Worm (Caenorhabditis elegans) whole organism, L4 larva: ENCODE measurements around the gene clh-2.
A peak's percentile ranks its signal among the peaks of the same experiment; 100 is the strongest.

Experiments used
- F10B5.3 ChIP-seq: sonication (generic microtip); optimal IDR thresholded peaks from 2 replicates; lab custom pipeline; 2016; ENCODE audit warnings: mild to moderate bottlenecking, missing genetic modification characterization, missing compliant biosample characterization
- F37D6.2 ChIP-seq: sonication (generic microtip); optimal IDR thresholded peaks from 2 replicates; lab custom pipeline; 2016; ENCODE audit warnings: mild to moderate bottlenecking, missing genetic modification characterization, missing compliant biosample characterization
- F44E2.7 ChIP-seq: fragments of 200-800 bp; sonication (Bioruptor generic); IDR thresholded peaks from 2 replicates; pipeline ENCODE4 v2.1.2; 2022; ENCODE audit warnings: missing genetic modification characterization, missing compliant biosample characterization
- T20F7.1 ChIP-seq: fragments of 200-800 bp; sonication (Bioruptor generic); optimal IDR thresholded peaks from 2 replicates; lab custom pipeline; 2018; ENCODE audit warnings: mild to moderate bottlenecking, missing genetic modification characterization, missing compliant biosample characterization
- ZK337.2 ChIP-seq: fragments of 200-800 bp; sonication (Bioruptor generic); IDR thresholded peaks from 2 replicates; pipeline ENCODE4 v1.3.6; 2022; ENCODE audit warnings: missing genetic modification reagents, missing genetic modification characterization, missing compliant biosample characterization
- attf-4 ChIP-seq: sonication (generic microtip); optimal IDR thresholded peaks from 3 replicates; lab custom pipeline; 2017; ENCODE audit warnings: missing biosample characterization, missing genetic modification characterization
- ceh-62 ChIP-seq: sonication (generic microtip); optimal IDR thresholded peaks from 2 replicates; lab custom pipeline; 2017; ENCODE audit warnings: missing biosample characterization, missing genetic modification characterization
- ceh-82 ChIP-seq: sonication (generic microtip); optimal IDR thresholded peaks from 2 replicates; lab custom pipeline; 2017; ENCODE audit warnings: missing biosample characterization, missing genetic modification characterization
- ces-1 ChIP-seq: fragments of 150-350 bp; sonication (generic microtip); optimal IDR thresholded peaks from 4 replicates; lab custom pipeline; 2014; ENCODE audit warnings: missing biosample characterization, missing genetic modification reagents, missing genetic modification characterization
- ctbp-1 ChIP-seq: fragments of 200-800 bp; sonication (Bioruptor generic); IDR thresholded peaks from 2 replicates; pipeline ENCODE4 v1.3.6; 2022; ENCODE audit warnings: missing genetic modification reagents, missing genetic modification characterization, missing compliant biosample characterization
- daf-12 ChIP-seq: fragments of 150-350 bp; optimal IDR thresholded peaks from 2 replicates; lab custom pipeline; 2014; ENCODE audit warnings: missing biosample characterization, missing genetic modification reagents, missing genetic modification characterization
- daf-16 ChIP-seq, 3 experiments: sonication (generic microtip); optimal IDR thresholded peaks; 2 replicates each; lab custom pipeline; 2016 to 2017; ENCODE audit warnings: missing genetic modification characterization in 3 of 3, missing genetic modification reagents in 3 of 3, mild to moderate bottlenecking in 2 of 3, missing compliant biosample characterization in 2 of 3, missing biosample characterization in 1 of 3, moderate library complexity in 1 of 3
- dmd-6 ChIP-seq: fragments of 200-800 bp; sonication (Bioruptor generic); IDR thresholded peaks from 2 replicates; pipeline ENCODE4 v1.3.6; 2022; ENCODE audit warnings: missing genetic modification reagents, missing genetic modification characterization, missing compliant biosample characterization
- dmd-9 ChIP-seq: fragments of 200-800 bp; sonication (Bioruptor generic); IDR thresholded peaks from 2 replicates; pipeline ENCODE4 v1.3.6; 2022; ENCODE audit warnings: missing genetic modification reagents, missing genetic modification characterization, missing compliant biosample characterization
- dpl-1 ChIP-seq: fragments of 150-350 bp; optimal IDR thresholded peaks from 2 replicates; lab custom pipeline; 2014; ENCODE audit warnings: missing biosample characterization, missing genetic modification reagents, missing genetic modification characterization
- dve-1 ChIP-seq: sonication (generic microtip); optimal IDR thresholded peaks from 2 replicates; lab custom pipeline; 2017; ENCODE audit warnings: antibody characterized with exemption, mild to moderate bottlenecking, missing genetic modification characterization, missing compliant biosample characterization; ENCODE audit not compliant: insufficient read depth
- egl-27 ChIP-seq: sonication (generic microtip); optimal IDR thresholded peaks from 3 replicates; lab custom pipeline; 2017; ENCODE audit warnings: missing biosample characterization, missing genetic modification reagents, missing genetic modification characterization
- fkh-10 ChIP-seq: fragments of 150-350 bp; optimal IDR thresholded peaks from 2 replicates; lab custom pipeline; 2014; ENCODE audit warnings: missing biosample characterization, missing genetic modification reagents, missing genetic modification characterization
- gei-8 ChIP-seq: fragments of 200-800 bp; sonication (Bioruptor generic); optimal IDR thresholded peaks from 2 replicates; lab custom pipeline; 2018; ENCODE audit warnings: mild to moderate bottlenecking, missing genetic modification characterization, missing compliant biosample characterization
- hlh-11 ChIP-seq: fragments of 200-800 bp; sonication (Bioruptor generic); optimal IDR thresholded peaks from 2 replicates; lab custom pipeline; 2018; ENCODE audit warnings: mild to moderate bottlenecking, missing genetic modification characterization, missing compliant biosample characterization
- hlh-30 ChIP-seq: sonication (generic microtip); optimal IDR thresholded peaks from 2 replicates; lab custom pipeline; 2017; ENCODE audit warnings: antibody characterized with exemption, mild to moderate bottlenecking, missing genetic modification characterization, missing compliant biosample characterization; ENCODE audit not compliant: insufficient read depth
- lim-7 ChIP-seq: fragments of 200-800 bp; sonication (Bioruptor generic); IDR thresholded peaks from 2 replicates; pipeline ENCODE4 v1.3.6; 2022; ENCODE audit warnings: missing genetic modification characterization, missing compliant biosample characterization
- lin-15B ChIP-seq: fragments of 150-350 bp; sonication (generic microtip); optimal IDR thresholded peaks from 3 replicates; lab custom pipeline; 2014; ENCODE audit warnings: missing biosample characterization, missing genetic modification characterization
- lin-29 ChIP-seq: fragments of 200-800 bp; sonication (Bioruptor generic); IDR thresholded peaks from 2 replicates; pipeline ENCODE4 v1.3.6; 2022; ENCODE audit warnings: missing genetic modification reagents, missing genetic modification characterization, missing compliant biosample characterization
- lin-38 ChIP-seq: fragments of 200-800 bp; sonication (Bioruptor generic); IDR thresholded peaks from 2 replicates; pipeline ENCODE4 v1.3.6; 2022; ENCODE audit warnings: missing genetic modification reagents, missing genetic modification characterization, missing compliant biosample characterization
- lsy-2 ChIP-seq, 2 experiments: fragments of 150-350 bp in 1 of 2; sonication (generic microtip) in 1 of 2; optimal IDR thresholded peaks; 2 replicates each; lab custom pipeline; 2014 to 2017; ENCODE audit warnings: missing biosample characterization in 2 of 2, missing genetic modification characterization in 2 of 2
- madf-5 ChIP-seq, 2 experiments: fragments of 200-800 bp; sonication (Bioruptor generic); IDR thresholded peaks; 2 replicates each; pipeline ENCODE4 v1.3.6; 2022; ENCODE audit warnings: missing compliant biosample characterization in 2 of 2, missing genetic modification characterization in 2 of 2
- mdl-1 ChIP-seq, 2 experiments: fragments of 150-350 bp in 1 of 2; sonication (generic microtip) in 1 of 2; optimal IDR thresholded peaks; 2 replicates each; lab custom pipeline; 2014 to 2017; ENCODE audit warnings: missing biosample characterization in 2 of 2, missing genetic modification characterization in 2 of 2
- mep-1 ChIP-seq: fragments of 150-350 bp; sonication (generic microtip); optimal IDR thresholded peaks from 3 replicates; lab custom pipeline; 2014; ENCODE audit warnings: missing biosample characterization, missing genetic modification characterization
- mes-2 ChIP-seq: sonication (generic microtip); optimal IDR thresholded peaks from 2 replicates; lab custom pipeline; 2016; ENCODE audit warnings: missing genotype, mild to moderate bottlenecking, missing genetic modification characterization, missing compliant biosample characterization; ENCODE audit not compliant: poor library complexity, severe bottlenecking
- mxl-3 ChIP-seq: fragments of 200-800 bp; sonication (Bioruptor generic); optimal IDR thresholded peaks from 2 replicates; lab custom pipeline; 2018; ENCODE audit warnings: mild to moderate bottlenecking, missing genetic modification characterization, missing compliant biosample characterization
- nhr-10 ChIP-seq: fragments of 150-350 bp; optimal IDR thresholded peaks from 2 replicates; lab custom pipeline; 2014; ENCODE audit warnings: missing biosample characterization, missing genetic modification characterization
- nhr-11 ChIP-seq: fragments of 150-350 bp; optimal IDR thresholded peaks from 2 replicates; lab custom pipeline; 2014; ENCODE audit warnings: missing biosample characterization, missing genetic modification characterization
- nhr-237 ChIP-seq: sonication (generic microtip); optimal IDR thresholded peaks from 2 replicates; lab custom pipeline; 2017; ENCODE audit warnings: missing biosample characterization, missing genetic modification characterization
- nhr-25 ChIP-seq: sonication (generic microtip); optimal IDR thresholded peaks from 2 replicates; lab custom pipeline; 2017; ENCODE audit warnings: missing genetic modification characterization, mild to moderate bottlenecking, missing compliant biosample characterization, antibody characterized with exemption, moderate library complexity, borderline replicate concordance; ENCODE audit not compliant: insufficient read depth
- nhr-28 ChIP-seq: fragments of 150-350 bp; optimal IDR thresholded peaks from 2 replicates; lab custom pipeline; 2014; ENCODE audit warnings: missing biosample characterization, missing genetic modification characterization
- nhr-41 ChIP-seq: fragments of 200-800 bp; sonication (Bioruptor generic); IDR thresholded peaks from 2 replicates; pipeline ENCODE4 v1.3.6; 2022; ENCODE audit warnings: missing genetic modification reagents, missing genetic modification characterization, missing compliant biosample characterization
- nhr-48 ChIP-seq: sonication (generic microtip); optimal IDR thresholded peaks from 2 replicates; lab custom pipeline; 2016; ENCODE audit warnings: mild to moderate bottlenecking, missing genetic modification characterization, missing compliant biosample characterization
- nhr-6 ChIP-seq: fragments of 150-350 bp; optimal IDR thresholded peaks from 2 replicates; lab custom pipeline; 2014; ENCODE audit warnings: missing biosample characterization, missing genetic modification characterization
- rbr-2 ChIP-seq: sonication (generic microtip); optimal IDR thresholded peaks from 2 replicates; lab custom pipeline; 2016; ENCODE audit warnings: missing genotype, missing genetic modification characterization, missing compliant biosample characterization
- skn-1 ChIP-seq: fragments of 150-350 bp; optimal IDR thresholded peaks from 2 replicates; lab custom pipeline; 2014; ENCODE audit warnings: missing biosample characterization, missing genetic modification characterization
- spr-3 ChIP-seq: fragments of 200-800 bp; sonication (Bioruptor generic); optimal IDR thresholded peaks from 2 replicates; lab custom pipeline; 2018; ENCODE audit warnings: mild to moderate bottlenecking, missing genetic modification characterization, missing compliant biosample characterization
- unc-130 ChIP-seq: sonication (generic microtip); optimal IDR thresholded peaks from 2 replicates; lab custom pipeline; 2016; ENCODE audit warnings: missing genetic modification reagents, missing genetic modification characterization, missing compliant biosample characterization
- vab-7 ChIP-seq: fragments of 200-800 bp; sonication (Bioruptor generic); IDR thresholded peaks from 2 replicates; pipeline ENCODE4 v1.3.6; 2022; ENCODE audit warnings: missing genetic modification reagents, missing genetic modification characterization, missing compliant biosample characterization
- zfp-3 ChIP-seq: fragments of 200-800 bp; sonication (Bioruptor generic); conservative IDR thresholded peaks from 2 replicates; pipeline ENCODE4 v1.3.6; 2022; ENCODE audit warnings: missing genetic modification reagents, missing genetic modification characterization, missing compliant biosample characterization
- zip-2 ChIP-seq: fragments of 150-350 bp; optimal IDR thresholded peaks from 2 replicates; lab custom pipeline; 2014; ENCODE audit warnings: missing biosample characterization, missing genetic modification characterization

clh-2 gene

DNA sequence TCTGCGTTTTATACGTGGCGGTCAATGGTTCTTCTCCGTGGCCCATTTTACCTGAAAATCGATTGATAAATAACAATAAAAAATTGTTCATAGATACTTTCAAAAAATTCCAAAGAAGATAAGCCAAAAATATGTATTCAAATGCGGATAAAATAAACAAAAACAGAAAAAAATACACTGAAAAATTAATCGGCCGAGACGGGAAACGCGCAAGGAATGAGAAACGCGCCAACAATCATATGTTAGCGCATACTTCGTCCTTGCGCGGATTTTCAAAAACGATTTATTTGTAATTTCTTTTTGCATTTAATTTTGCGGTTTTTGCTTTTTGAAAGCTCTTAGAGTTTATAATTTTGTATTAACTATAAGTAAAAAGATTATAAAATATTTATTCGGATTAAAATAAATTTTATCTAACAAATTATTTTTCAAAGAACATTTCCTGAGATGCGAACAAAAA, 6.1 kb upstream of the clh-2 start, which contains the start of gene nduf-11 (continued):
- TF ChIP-seq zip-2 (tag; lab: Kevin White, UChicago) (peak; percentile 47), dmd-9 (GFP tag; lab: Robert Waterston, UW) (no peak), ceh-62 (tag; lab: Kevin White, UChicago) (no peak), nhr-6 (tag; lab: Kevin White, UChicago) (peak; percentile 75), hlh-30 (tag; lab: Kevin White, UChicago) (peak; percentile 85), F44E2.7 (GFP tag; lab: Robert Waterston, UW) (no peak), lin-29 (GFP tag; lab: Robert Waterston, UW) (0 out of 2 replicates have a peak, but pooled peaks have one; percentile 41), nhr-25 (tag; lab: Kevin White, UChicago) (no peak), gei-8 (GFP tag; lab: Kevin White, UChicago) (no peak), nhr-28 (tag; lab: Kevin White, UChicago) (peak; percentile 51), vab-7 (no peak), fkh-10 (GFP tag; lab: Kevin White, UChicago) (peak; percentile 29), lim-7 (GFP tag; lab: Robert Waterston, UW) (no peak), dmd-6 (GFP tag; lab: Robert Waterston, UW) (peak; percentile 63), lin-15B (tag; lab: Kevin White, UChicago) (no peak), daf-16 (GFP tag; optimal IDR thresholded peaks at IDR 0.05; lab: Kevin White, UChicago) (peak in 1 of 2 experiments; percentile 57), daf-16 (tag; optimal IDR thresholded peaks at IDR 0.05; lab: Kevin White, UChicago) (peak; percentile 63), attf-4 (tag; lab: Kevin White, UChicago) (no peak), dve-1 (tag; lab: Kevin White, UChicago) (peak; percentile 84), nhr-41 (GFP tag; lab: Robert Waterston, UW) (no peak), skn-1 (no peak), egl-27 (no peak), mes-2 (peak; percentile 86), nhr-11 (tag; lab: Kevin White, UChicago) (peak; percentile 53), zfp-3 (GFP tag; lab: Robert Waterston, UW) (peak; percentile 58; the same call in 1 of the 2 replicates), spr-3 (GFP tag; lab: Kevin White, UChicago) (peak; percentile 27), mep-1 (tag; lab: Kevin White, UChicago) (peak; percentile 89), F10B5.3 (peak; percentile 49), lin-38 (GFP tag; lab: Robert Waterston, UW) (peak; percentile 90), nhr-10 (tag; lab: Kevin White, UChicago) (no peak), unc-130 (GFP tag; lab: Kevin White, UChicago) (peak; percentile 28)

DNA sequence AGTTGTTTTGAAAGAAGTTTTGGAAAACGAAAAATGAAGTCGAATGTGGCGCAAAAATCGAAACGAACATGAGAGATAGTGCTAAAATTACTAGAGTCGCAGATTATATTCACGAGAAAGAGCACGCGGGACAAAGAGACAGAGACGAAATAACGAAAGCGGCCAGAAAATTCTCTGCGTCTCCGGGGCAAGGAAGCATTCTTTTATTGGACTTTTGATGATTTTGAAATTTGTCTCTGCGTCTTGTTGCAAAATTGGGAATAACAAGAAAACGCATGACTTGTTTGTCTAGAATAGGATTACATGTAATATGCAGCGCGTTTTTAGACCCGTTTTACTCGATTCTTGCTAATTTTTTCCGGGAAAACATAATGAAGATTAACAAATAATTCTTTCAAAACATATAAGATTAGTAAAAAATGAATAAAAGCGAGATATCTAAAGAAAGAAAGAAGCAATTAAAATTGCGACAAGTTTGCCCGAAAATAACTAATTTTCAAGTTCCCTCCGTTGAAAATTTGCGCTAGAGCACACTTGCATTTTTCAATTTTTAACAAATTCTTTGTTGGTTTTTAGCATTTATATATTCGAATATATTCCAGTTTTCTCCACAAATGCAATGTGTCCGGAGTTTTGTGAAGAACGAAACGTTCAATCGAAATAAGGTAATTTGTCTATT, 3.7 kb upstream of the clh-2 start, which contains the start of the genes B0491.6 and pigm-1:
Gene B0491.6 (minus strand): TSS at position 466 of the 679 bp plus-strand sequence.
Gene pigm-1 (plus strand): TSS at position 568 of the 679 bp plus-strand sequence.
- TF ChIP-seq hlh-11 (tag; lab: Kevin White, UChicago) (peak; percentile 70), lsy-2 (tag; optimal IDR thresholded peaks at IDR 0.05; lab: Kevin White, UChicago) (peak; percentile 39 to 82), fkh-10 (GFP tag; lab: Kevin White, UChicago) (peak; percentile 76), mxl-3 (GFP tag; lab: Kevin White, UChicago) (peak; percentile 6), mep-1 (tag; lab: Kevin White, UChicago) (peak; percentile 71), madf-5 (GFP tag; IDR thresholded peaks at IDR 0.05; lab: Robert Waterston, UW) (no peak), gei-8 (GFP tag; lab: Kevin White, UChicago) (no peak), mes-2 (peak; percentile 78), dpl-1 (peak; percentile 77), dve-1 (tag; lab: Kevin White, UChicago) (peak; percentile 76), daf-12 (no peak), F37D6.2 (tag; lab: Kevin White, UChicago) (peak; percentile 45), mdl-1 (tag; optimal IDR thresholded peaks at IDR 0.05; lab: Kevin White, UChicago) (peak in 1 of 2 experiments; percentile 56), nhr-28 (tag; lab: Kevin White, UChicago) (peak; percentile 15), nhr-48 (tag; lab: Kevin White, UChicago) (peak; percentile 16), rbr-2 (tag; lab: Kevin White, UChicago) (peak; percentile 62), dmd-6 (GFP tag; lab: Robert Waterston, UW) (peak; percentile 47), ceh-82 (no peak), T20F7.1 (GFP tag; lab: Kevin White, UChicago) (peak; percentile 71), ctbp-1 (GFP tag; lab: Robert Waterston, UW) (peak; percentile 50; the same call in 1 of the 2 replicates), daf-16 (GFP tag; optimal IDR thresholded peaks at IDR 0.05; lab: Kevin White, UChicago) (no peak), daf-16 (tag; optimal IDR thresholded peaks at IDR 0.05; lab: Kevin White, UChicago) (peak; percentile 48), ZK337.2 (GFP tag; lab: Robert Waterston, UW) (no peak), lin-38 (GFP tag; lab: Robert Waterston, UW) (peak; percentile 76), hlh-30 (tag; lab: Kevin White, UChicago) (peak; percentile 90), ces-1 (GFP tag; lab: Kevin White, UChicago) (peak; percentile 63), nhr-237 (tag; lab: Kevin White, UChicago) (no peak)
